Fruit fly (Drosophila melanogaster) whole organism, larva: ENCODE results near the gene CG31055.

Experiments
- noc ChIP-seq: fragments of 200-800 bp; sonication (Bioruptor generic); optimal IDR thresholded peaks from 3 replicates; lab custom pipeline; 2019; ENCODE audit warnings: missing biosample characterization, mild to moderate bottlenecking, missing genetic modification characterization, moderate library complexity

Gene CG31055

DNA sequence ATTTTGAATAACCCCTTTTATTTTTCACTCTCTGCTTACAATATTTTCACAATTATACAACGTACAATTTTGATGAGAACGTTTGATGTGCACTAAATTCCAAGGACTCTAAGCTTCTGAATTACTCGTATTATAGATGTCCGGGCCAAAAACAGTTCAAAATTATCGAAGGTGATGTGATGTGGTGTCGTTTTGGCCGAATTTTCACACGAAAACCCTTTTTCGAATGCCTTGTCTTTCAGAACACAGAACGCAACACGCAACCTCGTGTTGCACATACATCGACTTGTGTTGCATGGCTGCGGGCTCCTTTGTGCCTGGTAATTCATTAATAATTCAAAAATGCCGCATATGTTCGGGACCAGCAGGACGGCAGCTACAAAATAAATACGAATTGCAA lies at the start of gene CG31055:
Gene CG31055 (minus strand): TSS at position 101 of the 400 bp plus-strand sequence.
- no peak for TF ChIP-seq noc (tag; lab: Kevin White, UChicago)

DNA sequence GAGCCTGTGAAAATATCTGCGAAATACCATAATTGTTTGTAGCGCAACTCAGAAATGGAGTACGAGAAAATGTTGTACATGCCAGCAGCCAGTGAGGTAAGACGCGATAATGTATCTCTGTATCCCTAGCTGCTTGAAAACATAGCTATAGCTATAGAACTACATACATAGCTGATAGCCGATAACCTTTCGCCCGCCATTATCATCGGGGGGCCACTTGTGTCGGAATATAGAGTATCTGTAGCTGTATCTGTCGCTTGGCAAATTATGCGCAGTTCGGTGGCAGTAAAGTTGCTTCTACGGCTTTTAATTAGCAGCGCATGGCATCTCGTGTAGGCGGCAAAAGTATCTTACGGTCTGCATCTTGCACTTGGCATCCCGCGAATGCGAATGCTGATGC lies 49.1 kb upstream of the CG31055 start:
- no peak for TF ChIP-seq noc (tag; lab: Kevin White, UChicago)

DNA sequence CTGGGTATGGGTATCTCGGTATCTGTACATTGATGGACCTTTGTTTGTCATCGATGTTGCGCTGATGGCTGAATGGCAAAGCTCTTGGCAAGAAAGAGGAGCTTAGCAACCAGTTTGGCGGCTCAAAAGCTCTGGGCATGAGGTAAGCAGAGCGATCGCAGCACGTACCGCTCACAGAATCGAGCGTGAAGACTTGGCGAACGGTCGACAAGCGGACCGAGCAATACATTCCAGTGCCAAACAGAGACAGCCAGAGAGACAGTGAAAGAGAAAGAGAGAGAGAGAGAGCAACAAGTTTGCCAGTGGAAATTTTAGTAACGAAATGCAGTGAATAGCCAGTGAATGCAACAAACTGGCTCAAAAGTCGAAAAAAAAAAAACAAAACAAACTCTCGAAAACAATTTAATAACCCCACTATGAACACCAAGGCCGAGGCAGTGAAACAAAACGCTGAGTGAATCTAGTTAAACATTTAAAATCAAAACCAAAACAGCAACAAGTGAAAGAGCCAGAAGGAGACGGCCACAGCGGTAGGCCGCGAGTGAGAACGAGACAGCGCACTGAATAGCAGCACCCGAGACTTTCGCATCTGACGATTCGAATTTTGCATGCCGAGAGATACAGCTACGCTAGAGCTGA lies 48.6 kb upstream of the CG31055 start, which contains the start of gene Ets98B:
Gene Ets98B (plus strand): TSS at position 172 of the 639 bp plus-strand sequence.
- no peak for TF ChIP-seq noc (tag; lab: Kevin White, UChicago)

DNA sequence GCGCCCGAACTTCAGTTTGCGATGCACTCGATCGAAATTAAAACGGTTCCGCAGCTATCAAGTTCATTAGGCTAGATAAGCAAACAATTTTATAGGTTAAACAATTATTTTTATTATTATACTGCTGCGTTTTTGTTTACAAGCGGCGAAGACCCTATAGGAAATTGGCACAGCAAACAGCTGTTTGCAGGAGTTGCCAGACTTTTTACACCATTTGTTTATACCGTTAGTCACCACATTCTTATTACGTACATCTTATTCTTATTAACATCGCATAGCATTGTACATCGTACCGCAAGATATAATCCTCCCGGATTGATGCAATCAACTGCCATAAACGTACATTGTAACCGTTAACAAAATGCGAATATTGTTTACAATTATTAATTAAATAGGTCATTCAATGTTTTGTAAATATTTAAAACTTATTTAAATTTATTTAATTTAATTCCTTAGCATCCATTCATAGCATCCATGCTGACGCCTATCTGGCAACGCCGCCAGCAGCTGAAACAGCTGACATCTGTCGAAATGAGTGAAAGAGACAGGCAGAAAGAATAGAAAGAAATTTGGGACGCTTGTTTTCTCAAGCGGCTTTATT lies 18.7 kb upstream of the CG31055 start, which contains the start of the genes CROT and CG12877:
Gene CROT (minus strand): TSS at position 171 of the 601 bp plus-strand sequence.
Gene CG12877 (plus strand): TSS at position 520 of the 601 bp plus-strand sequence.
- peak; percentile 73 for TF ChIP-seq noc (tag; lab: Kevin White, UChicago)

DNA sequence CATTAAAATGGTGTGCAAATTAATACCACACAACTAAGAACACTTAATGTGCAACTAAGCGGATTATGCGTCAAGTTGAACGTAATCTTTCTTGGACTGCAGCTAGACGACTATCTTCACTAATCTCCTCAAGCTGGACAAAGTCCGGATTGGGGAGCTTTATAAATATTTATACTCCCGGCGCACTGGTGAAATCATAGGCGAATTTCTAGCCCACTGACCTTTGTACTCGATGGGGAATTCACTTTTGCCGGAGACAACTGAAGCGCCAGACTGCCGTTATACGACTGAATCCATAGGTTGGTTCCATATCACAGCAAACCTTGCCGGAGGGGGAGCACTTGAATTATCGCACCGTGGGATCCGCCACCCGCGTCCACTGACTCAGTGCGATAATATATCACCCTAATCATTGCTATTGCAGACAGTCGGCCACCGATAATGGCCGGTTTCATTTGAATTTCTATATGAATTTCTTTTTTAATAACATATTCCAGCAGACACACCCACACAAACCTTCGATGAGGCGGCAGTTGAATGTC lies 18.2 kb upstream of the CG31055 start:
- no peak for TF ChIP-seq noc (tag; lab: Kevin White, UChicago)

DNA sequence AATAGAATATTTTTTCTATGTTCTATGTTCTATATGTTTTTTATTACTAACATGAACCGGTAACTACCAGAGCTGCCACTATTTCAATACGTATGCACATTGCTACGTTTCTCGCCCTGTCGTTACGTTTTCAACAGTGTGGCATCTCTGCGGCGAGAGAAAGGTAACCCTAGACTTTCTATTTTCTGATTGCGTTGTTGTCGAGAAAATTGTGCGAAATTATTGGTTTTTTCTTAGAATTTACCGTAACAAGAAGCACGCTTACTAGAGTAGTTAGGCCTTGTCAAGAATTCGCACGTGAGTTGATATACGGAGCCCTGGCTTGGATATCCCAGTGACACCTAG lies 12.3 kb upstream of the CG31055 start, which contains the start of gene btz:
Gene btz (plus strand): TSS at position 133 of the 345 bp plus-strand sequence.
- TF ChIP-seq noc (tag; lab: Kevin White, UChicago) = no peak

DNA sequence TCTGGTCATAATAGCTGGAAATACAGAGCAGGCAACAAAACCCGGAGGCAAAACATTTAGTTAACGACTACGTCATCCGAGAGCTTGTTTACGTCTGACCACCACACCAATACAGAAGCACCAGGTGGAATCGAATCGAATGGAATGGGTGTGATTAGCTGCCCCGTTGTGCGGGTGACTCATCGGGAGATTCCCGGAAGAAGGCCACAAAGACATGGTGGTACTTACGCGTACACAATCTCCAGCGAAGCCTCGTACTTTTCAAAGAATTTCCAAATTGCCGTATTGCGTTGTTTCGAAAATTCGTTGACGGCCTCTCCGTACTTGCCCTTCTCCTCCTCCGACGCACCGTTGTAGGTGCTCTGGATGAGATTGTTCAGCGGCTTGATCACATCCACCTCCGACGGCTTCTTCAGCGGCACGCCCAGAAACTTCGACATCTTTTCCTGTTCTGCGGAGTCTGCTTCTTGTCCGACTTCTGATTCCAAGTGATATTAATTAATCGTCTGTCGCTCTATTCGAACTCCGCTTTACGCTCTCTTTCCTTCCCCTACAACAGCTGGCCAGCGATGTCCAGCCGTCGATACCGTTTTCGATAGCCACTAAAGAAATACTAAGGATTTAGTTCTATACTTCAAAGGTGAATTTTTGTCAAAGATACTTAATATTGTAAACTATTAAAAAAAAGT lies 11.8 kb upstream of the CG31055 start, which contains the start of gene ALiX:
Gene ALiX (minus strand): TSS at position 571 of the 689 bp plus-strand sequence.
- no peak for TF ChIP-seq noc (tag; lab: Kevin White, UChicago)

DNA sequence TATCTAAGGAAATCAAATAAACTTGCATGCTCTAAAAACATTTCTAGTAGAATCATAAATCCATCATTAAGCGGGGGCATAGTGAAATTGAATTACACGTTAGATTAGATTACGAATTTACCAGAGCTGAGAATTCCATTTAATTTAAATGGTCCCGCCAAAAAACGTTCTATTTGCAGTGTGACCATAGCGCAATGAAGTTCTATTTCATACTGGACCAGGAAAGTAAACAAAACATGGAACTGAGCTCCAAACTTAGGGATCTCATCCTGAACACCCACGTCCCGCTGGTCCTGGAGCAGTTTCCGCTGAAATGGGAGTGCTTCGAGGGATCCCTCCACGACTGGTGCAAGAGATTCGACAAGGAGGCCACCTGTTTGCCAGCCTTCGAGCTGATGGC lies 7.1 kb upstream of the CG31055 start, which contains the start of gene HSPBAP1:
Gene HSPBAP1 (plus strand): TSS at position 217 of the 400 bp plus-strand sequence.
- TF ChIP-seq noc (tag; lab: Kevin White, UChicago) = no peak

DNA sequence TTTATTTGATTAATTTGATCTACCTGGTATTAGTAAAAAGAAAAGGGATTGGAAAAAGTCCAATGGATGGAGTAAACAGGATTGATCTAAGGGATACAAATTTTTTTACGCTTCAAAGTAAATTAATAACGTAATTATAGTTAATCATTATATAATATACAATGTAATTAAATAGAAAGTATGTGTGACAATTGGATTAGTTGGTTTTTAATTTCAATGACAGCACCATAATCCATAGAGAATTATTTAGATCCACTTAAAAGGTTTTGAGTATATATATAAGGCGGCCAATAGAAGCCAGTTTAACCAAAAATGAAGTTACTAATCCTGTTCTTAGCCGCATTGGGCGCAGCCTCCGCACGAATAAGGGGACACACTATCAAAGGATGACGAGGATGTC lies 6.6 kb upstream of the CG31055 start, which contains the start of gene Acp98AB:
Gene Acp98AB (plus strand): TSS at position 301 of the 400 bp plus-strand sequence.
- no peak for TF ChIP-seq noc (tag; lab: Kevin White, UChicago)

DNA sequence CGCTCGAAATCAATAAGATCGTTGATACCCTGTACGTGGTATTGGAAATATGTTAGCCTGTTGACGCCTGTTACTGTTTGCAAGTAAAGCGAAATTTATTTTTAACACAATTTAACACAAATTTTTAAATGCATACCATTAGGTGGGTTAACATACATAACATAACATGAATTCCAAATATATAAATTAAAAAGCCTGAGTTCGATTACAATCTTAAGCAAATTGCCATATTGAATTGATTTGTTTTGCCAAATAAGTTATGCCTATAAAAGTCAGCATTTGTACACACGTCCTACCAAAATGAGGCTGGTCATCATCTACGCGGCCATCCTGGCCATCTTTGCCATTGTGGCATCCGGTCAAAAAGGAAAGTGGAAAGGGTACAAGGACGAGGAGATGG lies 6.1 kb upstream of the CG31055 start, which contains the start of gene CG43319:
Gene CG43319 (plus strand): TSS at position 301 of the 400 bp plus-strand sequence.
- TF ChIP-seq noc (tag; lab: Kevin White, UChicago) = no peak

DNA sequence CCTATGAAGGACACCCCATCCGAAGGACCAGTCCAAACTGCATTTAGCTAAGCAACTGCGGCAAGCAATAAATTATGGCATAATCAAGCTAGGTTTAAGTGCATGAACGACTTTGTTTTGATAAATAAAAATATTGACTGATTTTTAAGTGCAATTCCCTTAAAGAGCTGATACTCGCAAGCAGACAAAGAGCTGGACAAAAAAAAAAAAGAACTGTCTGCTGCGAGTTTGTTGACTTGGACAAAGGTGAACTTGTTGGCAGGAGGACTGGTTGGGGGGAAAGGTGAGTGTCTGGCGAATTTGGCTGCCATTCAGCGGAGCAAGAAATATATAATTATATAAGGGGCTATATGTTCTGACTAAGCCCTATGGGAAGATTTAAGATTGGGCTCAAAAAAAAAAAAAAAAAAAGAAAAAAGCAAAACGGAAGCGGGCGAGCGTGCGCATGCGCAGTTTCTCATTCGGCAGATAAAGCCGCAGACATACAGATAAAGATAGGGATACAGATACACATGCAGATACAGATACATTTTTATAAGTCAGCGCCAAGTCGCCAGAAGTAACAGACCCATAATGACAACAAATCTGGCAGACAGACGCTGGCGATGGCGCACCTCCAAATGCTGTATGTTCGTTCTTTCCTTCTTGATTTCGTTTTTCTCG lies 4.8 kb upstream of the CG31055 start:
- TF ChIP-seq noc (tag; lab: Kevin White, UChicago) = no peak

DNA sequence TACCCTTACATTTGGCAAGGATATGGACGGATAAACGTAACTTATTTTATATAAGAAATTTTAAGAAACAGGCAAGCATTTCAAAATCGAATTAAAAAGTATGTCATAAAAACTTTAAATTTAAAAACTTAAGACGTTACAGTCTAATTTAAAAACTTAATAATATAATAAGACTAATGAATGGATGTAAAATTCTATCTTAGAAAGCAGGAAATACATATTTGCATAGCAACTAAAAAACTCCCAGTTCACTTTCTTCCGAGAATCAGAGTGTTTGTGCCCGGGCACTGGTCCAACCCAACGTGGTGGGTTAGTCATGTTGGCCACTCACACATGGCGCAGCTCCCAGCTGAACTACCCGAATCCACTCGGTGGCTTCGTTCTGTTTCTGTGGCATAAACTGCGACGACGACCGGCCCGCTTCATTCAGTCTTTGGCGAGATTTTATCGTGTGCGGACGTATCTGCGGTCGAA lies 2.4 kb downstream of the CG31055 start, which contains the start of gene CG12880:
Gene CG12880 (plus strand): TSS at position 424 of the 474 bp plus-strand sequence.
- no peak for TF ChIP-seq noc (tag; lab: Kevin White, UChicago)

DNA sequence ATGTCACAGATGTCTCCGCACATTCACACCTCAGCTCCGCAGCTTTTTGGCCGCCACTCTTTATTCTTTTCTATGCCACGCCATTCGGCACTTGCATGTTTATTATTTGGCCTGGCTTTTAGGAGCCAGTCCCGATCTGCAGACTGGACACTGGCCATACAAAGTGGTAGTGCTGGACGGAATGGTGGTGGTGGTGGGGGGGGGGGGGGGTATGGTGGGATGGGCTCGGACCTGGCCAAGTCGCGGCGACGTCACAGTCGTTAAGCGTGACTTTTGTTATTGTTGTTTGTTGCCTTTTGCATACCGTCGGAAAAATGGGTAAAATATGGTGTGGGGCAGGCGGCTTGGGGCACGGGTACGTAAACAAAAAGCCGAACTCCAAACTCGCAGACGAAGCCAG lies 2.9 kb downstream of the CG31055 start:
- TF ChIP-seq noc (tag; lab: Kevin White, UChicago) = no peak

DNA sequence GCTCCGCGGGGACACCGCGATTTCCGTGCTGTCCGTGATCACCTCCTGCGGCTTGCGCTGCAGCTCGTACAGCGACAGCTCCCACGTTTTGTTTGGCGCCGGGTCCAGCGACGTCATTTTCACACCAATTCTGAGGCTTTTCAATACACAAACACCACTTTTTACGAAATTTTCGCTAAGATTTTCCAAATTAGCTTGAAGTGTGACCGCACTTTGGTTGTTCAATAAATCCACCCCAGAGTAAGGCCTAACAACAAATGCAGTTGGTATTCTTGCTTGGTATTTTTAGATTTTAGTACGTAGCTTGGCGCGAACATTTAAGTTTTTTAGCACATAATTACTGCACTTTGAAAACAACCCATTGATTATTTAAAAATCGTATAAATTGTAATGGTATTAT lies 6.1 kb downstream of the CG31055 start, which contains the start of gene Sce:
Gene Sce (minus strand): TSS at position 231 of the 400 bp plus-strand sequence.
- TF ChIP-seq noc (tag; lab: Kevin White, UChicago) = no peak

DNA sequence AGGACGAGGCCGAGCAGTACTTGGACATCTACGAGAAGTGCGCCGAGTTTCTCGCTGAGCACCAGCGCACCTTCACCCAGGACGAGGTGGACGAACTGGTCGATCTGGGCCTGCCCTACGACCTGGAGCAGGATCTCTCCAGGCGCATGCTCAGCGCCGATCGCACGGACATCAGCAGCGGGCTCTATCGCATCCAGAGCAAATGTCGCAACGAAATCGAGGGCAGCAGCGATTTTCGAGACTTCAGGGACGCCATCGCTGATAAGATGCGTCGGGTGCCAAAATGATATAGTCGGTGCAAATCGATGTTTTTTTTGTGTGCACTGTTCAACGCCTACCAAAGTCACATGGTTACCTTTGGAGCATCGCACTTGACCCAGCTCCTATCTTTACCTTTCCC lies 8.3 kb downstream of the CG31055 start:
- TF ChIP-seq noc (tag; lab: Kevin White, UChicago) = no peak
